Fruit fly (Drosophila melanogaster) whole organism, prepupa: ENCODE data around the gene santa-maria.

Source experiments
- Blimp-1 ChIP-seq: fragments of 200-800 bp; sonication (Bioruptor generic); optimal IDR thresholded peaks from 3 replicates; lab custom pipeline; 2017; ENCODE audit warnings: missing biosample characterization, missing genetic modification characterization, mild to moderate bottlenecking, moderate library complexity, missing genetic modification reagents
- CG10631 ChIP-seq: fragments of 200-800 bp; sonication (Bioruptor generic); optimal IDR thresholded peaks from 2 replicates; lab custom pipeline; 2016; ENCODE audit warnings: missing biosample characterization, missing genetic modification characterization
- CG10669 ChIP-seq: fragments of 200-800 bp; sonication (Bioruptor generic); optimal IDR thresholded peaks from 3 replicates; lab custom pipeline; 2018; ENCODE audit warnings: missing biosample characterization, mild to moderate bottlenecking, missing genetic modification characterization, moderate library complexity
- CG11762 ChIP-seq: fragments of 200-800 bp; sonication (Bioruptor generic); optimal IDR thresholded peaks from 3 replicates; lab custom pipeline; 2016; ENCODE audit warnings: missing biosample characterization, missing genetic modification characterization; ENCODE audit not compliant: insufficient read depth
- CG11902 ChIP-seq: fragments of 200-800 bp; sonication (Bioruptor generic); optimal IDR thresholded peaks from 3 replicates; lab custom pipeline; 2016; ENCODE audit warnings: missing biosample characterization, missing genetic modification characterization
- CG15336 ChIP-seq: fragments of 200-800 bp; sonication (Bioruptor generic); IDR thresholded peaks from 2 replicates; pipeline ENCODE4 v1.3.6; 2022; ENCODE audit warnings: missing biosample characterization, missing genetic modification characterization
- CG1621 ChIP-seq: fragments of 200-800 bp; sonication (Bioruptor generic); optimal IDR thresholded peaks from 3 replicates; lab custom pipeline; 2018; ENCODE audit warnings: missing biosample characterization, mild to moderate bottlenecking, missing genetic modification characterization
- CG16779 ChIP-seq: fragments of 200-800 bp; sonication (Bioruptor generic); optimal IDR thresholded peaks from 3 replicates; lab custom pipeline; 2017; ENCODE audit warnings: missing biosample characterization, mild to moderate bottlenecking, missing genetic modification characterization
- CG3032 ChIP-seq: fragments of 200-800 bp; optimal IDR thresholded peaks from 2 replicates; lab custom pipeline; 2019; ENCODE audit warnings: missing biosample characterization, mild to moderate bottlenecking, missing genetic modification characterization, moderate library complexity
- CG31627 ChIP-seq: fragments of 200-800 bp; sonication (Bioruptor generic); optimal IDR thresholded peaks from 3 replicates; lab custom pipeline; 2016; ENCODE audit warnings: missing biosample characterization, missing genetic modification characterization
- CG34406 ChIP-seq: fragments of 200-800 bp; sonication (Bioruptor generic); optimal IDR thresholded peaks from 3 replicates; lab custom pipeline; 2016; ENCODE audit warnings: missing biosample characterization, missing genetic modification characterization
- CG3919 ChIP-seq: fragments of 200-800 bp; sonication (Bioruptor generic); optimal IDR thresholded peaks from 3 replicates; lab custom pipeline; 2016; ENCODE audit warnings: missing biosample characterization, missing genetic modification characterization
- CG6163 ChIP-seq: fragments of 200-800 bp; sonication (Bioruptor generic); IDR thresholded peaks from 3 replicates; pipeline ENCODE4 v1.3.6; 2022; ENCODE audit warnings: missing biosample characterization, missing genetic modification characterization
- CG6792 ChIP-seq: fragments of 200-800 bp; sonication (Bioruptor generic); optimal IDR thresholded peaks from 3 replicates; lab custom pipeline; 2016; ENCODE audit warnings: missing biosample characterization, missing genetic modification characterization
- CG6808 ChIP-seq: fragments of 200-800 bp; sonication (Bioruptor generic); optimal IDR thresholded peaks from 3 replicates; lab custom pipeline; 2017; ENCODE audit warnings: missing biosample characterization, missing genetic modification characterization, mild to moderate bottlenecking, moderate library complexity, missing genetic modification reagents
- CG6854 ChIP-seq: fragments of 200-800 bp; sonication (Bioruptor generic); optimal IDR thresholded peaks from 2 replicates; lab custom pipeline; 2017; ENCODE audit warnings: missing biosample characterization, mild to moderate bottlenecking, missing genetic modification characterization
- CG7368 ChIP-seq: fragments of 200-800 bp; sonication (Bioruptor generic); optimal IDR thresholded peaks from 3 replicates; lab custom pipeline; 2016; ENCODE audit warnings: missing biosample characterization, missing genetic modification characterization
- CG8119 ChIP-seq: fragments of 200-800 bp; sonication (Bioruptor generic); IDR thresholded peaks from 3 replicates; pipeline ENCODE4 v1.3.6; 2022; ENCODE audit warnings: missing biosample characterization, missing genetic modification characterization
- CG8319 ChIP-seq: fragments of 200-800 bp; sonication (Bioruptor generic); optimal IDR thresholded peaks from 3 replicates; lab custom pipeline; 2016; ENCODE audit warnings: missing biosample characterization, missing genetic modification characterization
- CG8632 ChIP-seq: fragments of 200-800 bp; sonication (Bioruptor generic); optimal IDR thresholded peaks from 3 replicates; lab custom pipeline; 2016; ENCODE audit warnings: missing biosample characterization, missing genetic modification characterization
- CG9139 ChIP-seq: fragments of 200-800 bp; sonication (Bioruptor generic); optimal IDR thresholded peaks from 3 replicates; lab custom pipeline; 2017; ENCODE audit warnings: missing biosample characterization, mild to moderate bottlenecking, missing genetic modification characterization
- Eip75B ChIP-seq: fragments of 200-800 bp; sonication (Bioruptor generic); optimal IDR thresholded peaks from 3 replicates; lab custom pipeline; 2016; ENCODE audit warnings: missing biosample characterization, missing genetic modification characterization
- Eip78C ChIP-seq: fragments of 200-800 bp; sonication (Bioruptor generic); peaks from one replicate; lab custom pipeline; 2016; ENCODE audit warnings: missing biosample characterization, missing genetic modification characterization
- Eip93F ChIP-seq: fragments of 200-800 bp; sonication (Bioruptor generic); optimal IDR thresholded peaks from 2 replicates; lab custom pipeline; 2016; ENCODE audit warnings: missing biosample characterization, mild to moderate bottlenecking, missing genetic modification characterization
- Ets21C ChIP-seq: fragments of 200-800 bp; sonication (Bioruptor generic); optimal IDR thresholded peaks from 3 replicates; lab custom pipeline; 2016; ENCODE audit warnings: missing biosample characterization, missing genetic modification characterization
- Gug ChIP-seq: fragments of 200-800 bp; sonication (Bioruptor generic); IDR thresholded peaks from 2 replicates; pipeline ENCODE4 v1.3.6; 2022; ENCODE audit warnings: missing biosample characterization, missing genetic modification characterization
- Hr38 ChIP-seq: sonication (Bioruptor generic); optimal IDR thresholded peaks from 2 replicates; lab custom pipeline; 2016; ENCODE audit warnings: missing biosample characterization, missing genetic modification characterization
- Lpt ChIP-seq: fragments of 200-800 bp; sonication (Bioruptor generic); optimal IDR thresholded peaks from 3 replicates; lab custom pipeline; 2016; ENCODE audit warnings: missing biosample characterization, missing genetic modification characterization
- Met ChIP-seq: fragments of 200-800 bp; sonication (Bioruptor generic); optimal IDR thresholded peaks from 3 replicates; lab custom pipeline; 2016; ENCODE audit warnings: missing biosample characterization, missing genetic modification characterization
- Smox ChIP-seq: fragments of 200-800 bp; sonication (Bioruptor generic); optimal IDR thresholded peaks from 3 replicates; lab custom pipeline; 2016; ENCODE audit warnings: missing biosample characterization, missing genetic modification characterization
- Sox102F ChIP-seq: fragments of 200-800 bp; sonication (Bioruptor generic); optimal IDR thresholded peaks from 2 replicates; lab custom pipeline; 2016; ENCODE audit warnings: missing biosample characterization, mild to moderate bottlenecking, missing genetic modification characterization
- Sox15 ChIP-seq: fragments of 200-800 bp; sonication (Bioruptor generic); optimal IDR thresholded peaks from 3 replicates; lab custom pipeline; 2016; ENCODE audit warnings: missing biosample characterization, missing genetic modification characterization
- acj6 ChIP-seq: fragments of 200-800 bp; sonication (Bioruptor generic); optimal IDR thresholded peaks from 3 replicates; lab custom pipeline; 2016; ENCODE audit warnings: missing biosample characterization, missing genetic modification characterization
- dsx ChIP-seq: fragments of 200-800 bp; optimal IDR thresholded peaks from 3 replicates; lab custom pipeline; 2019; ENCODE audit warnings: missing biosample characterization, mild to moderate bottlenecking, missing genetic modification characterization, moderate library complexity; ENCODE audit not compliant: poor library complexity, severe bottlenecking
- esn ChIP-seq: fragments of 200-800 bp; sonication (Bioruptor generic); optimal IDR thresholded peaks from 2 replicates; lab custom pipeline; 2016; ENCODE audit warnings: missing biosample characterization, mild to moderate bottlenecking, missing genetic modification characterization, moderate library complexity
- fd59A ChIP-seq: fragments of 200-800 bp; sonication (Bioruptor generic); optimal IDR thresholded peaks from 2 replicates; lab custom pipeline; 2017; ENCODE audit warnings: missing biosample characterization, mild to moderate bottlenecking, missing genetic modification characterization, missing genetic modification reagents
- fd85E ChIP-seq: fragments of 200-800 bp; sonication (Bioruptor generic); optimal IDR thresholded peaks from 3 replicates; lab custom pipeline; 2016; ENCODE audit warnings: missing biosample characterization, missing genetic modification characterization
- lz ChIP-seq: fragments of 200-800 bp; sonication (Bioruptor generic); optimal IDR thresholded peaks from 3 replicates; lab custom pipeline; 2016; ENCODE audit warnings: missing biosample characterization, missing genetic modification characterization
- net ChIP-seq: fragments of 200-800 bp; sonication (Bioruptor generic); optimal IDR thresholded peaks from 3 replicates; lab custom pipeline; 2016; ENCODE audit warnings: missing biosample characterization, missing genetic modification characterization
- pdm3 ChIP-seq: fragments of 200-800 bp; sonication (Bioruptor generic); optimal IDR thresholded peaks from 3 replicates; lab custom pipeline; 2016; ENCODE audit warnings: missing biosample characterization, missing genetic modification characterization
- salr ChIP-seq, 2 experiments: fragments of 200-800 bp; sonication (Bioruptor generic); optimal IDR thresholded peaks; 3 replicates each; lab custom pipeline; 2016 to 2018; ENCODE audit warnings: missing biosample characterization in 2 of 2, missing genetic modification characterization in 2 of 2, mild to moderate bottlenecking in 1 of 2
- spab ChIP-seq: fragments of 200-800 bp; sonication (Bioruptor generic); optimal IDR thresholded peaks from 2 replicates; lab custom pipeline; 2017; ENCODE audit warnings: missing biosample characterization, mild to moderate bottlenecking, missing genetic modification characterization, missing genetic modification reagents
- svp ChIP-seq: fragments of 200-800 bp; sonication (Bioruptor generic); peaks from one replicate; lab custom pipeline; 2016; ENCODE audit warnings: missing biosample characterization, missing genetic modification characterization
- vri ChIP-seq: fragments of 200-800 bp; sonication (Bioruptor generic); optimal IDR thresholded peaks from 3 replicates; lab custom pipeline; 2016; ENCODE audit warnings: missing biosample characterization, mild to moderate bottlenecking, missing genetic modification characterization

santa-maria gene

dm6 chr2L:7422429-7423283 is 28.4 kb downstream of the santa-maria start (continued):
- TF ChIP-seq Hr38 (GFP tag; lab: Kevin White, UChicago) (no peak), CG6808 (GFP tag; lab: Kevin White, UChicago) (peak; percentile 74), CG11902 (GFP tag; lab: Kevin White, UChicago) (peak; percentile 43), CG8119 (peak; percentile 70; the same call in 2 of the 3 replicates), CG6792 (GFP tag; lab: Kevin White, UChicago) (peak; percentile 74), Eip75B (peak; percentile 79), Eip93F (GFP tag; lab: Kevin White, UChicago) (no peak), Smox (peak; percentile 80), Blimp-1 (peak; percentile 64), spab (GFP tag; lab: Kevin White, UChicago) (peak; percentile 72), CG3032 (tag; lab: Kevin White, UChicago) (peak; percentile 66), Ets21C (GFP tag; lab: Kevin White, UChicago) (peak; percentile 71), dsx (GFP tag; lab: Kevin White, UChicago) (peak; percentile 98), Sox15 (GFP tag; lab: Kevin White, UChicago) (peak; percentile 80), lz (GFP tag; lab: Kevin White, UChicago) (peak; percentile 86), CG6854 (peak; percentile 34), CG8319 (peak; percentile 38), CG15336 (GFP tag; lab: Robert Waterston, UW) (peak; percentile 77), Eip78C (GFP tag; lab: Kevin White, UChicago) (peak; percentile 97), vri (peak; percentile 48), Sox102F (GFP tag; lab: Kevin White, UChicago) (peak; percentile 51)

dm6 chr2L:7420305-7421287 is 30.4 kb downstream of the santa-maria start:
- peak; percentile 85 for TF ChIP-seq CG6792 (GFP tag; lab: Kevin White, UChicago)
- peak; percentile 83 for TF ChIP-seq CG9139 (GFP tag; lab: Kevin White, UChicago)
- TF ChIP-seq Smox, result peak; percentile 81
- TF ChIP-seq dsx (GFP tag; lab: Kevin White, UChicago), result peak; percentile 85
- TF ChIP-seq CG34406, result peak; percentile 69
- TF ChIP-seq CG3919 (GFP tag; lab: Kevin White, UChicago), result peak; percentile 86
- TF ChIP-seq fd59A (GFP tag; lab: Kevin White, UChicago), result peak; percentile 94
- TF ChIP-seq CG1621, result peak; percentile 94
- TF ChIP-seq CG11902 (GFP tag; lab: Kevin White, UChicago), result peak; percentile 68
- TF ChIP-seq CG10669 (GFP tag; lab: Kevin White, UChicago), result peak; percentile 91
- TF ChIP-seq Gug (GFP tag; lab: Robert Waterston, UW), result peak; percentile 75
- TF ChIP-seq Eip78C (GFP tag; lab: Kevin White, UChicago), result peak; percentile 95
- TF ChIP-seq CG15336 (GFP tag; lab: Robert Waterston, UW), result peak; percentile 79
- TF ChIP-seq Lpt (GFP tag; lab: Kevin White, UChicago), result peak; percentile 70
- TF ChIP-seq Eip75B, result peak; percentile 80
- peak; percentile 91 for TF ChIP-seq pdm3 (GFP tag; lab: Kevin White, UChicago)
- peak; percentile 63 to 90 for TF ChIP-seq salr (GFP tag; optimal IDR thresholded peaks at IDR 0.05; lab: Kevin White, UChicago)
- TF ChIP-seq svp (GFP tag; lab: Kevin White, UChicago), result peak; percentile 94
- peak; percentile 23 for TF ChIP-seq fd85E (GFP tag; lab: Kevin White, UChicago)
- peak; percentile 70 for TF ChIP-seq CG16779
- peak; percentile 74 for TF ChIP-seq CG31627 (GFP tag; lab: Kevin White, UChicago)
- peak; percentile 76 for TF ChIP-seq net (GFP tag; lab: Kevin White, UChicago)
- TF ChIP-seq Met (GFP tag; lab: Kevin White, UChicago), result peak; percentile 88
- peak; percentile 91 for TF ChIP-seq CG10631 (GFP tag; lab: Kevin White, UChicago)
- peak; percentile 88 for TF ChIP-seq CG6163
- TF ChIP-seq CG11762, result peak; percentile 81
- TF ChIP-seq CG8632 (GFP tag; lab: Kevin White, UChicago), result peak; percentile 74
- TF ChIP-seq Ets21C (GFP tag; lab: Kevin White, UChicago), result peak; percentile 77
- peak; percentile 88 for TF ChIP-seq esn (GFP tag; lab: Kevin White, UChicago)
- TF ChIP-seq CG7368, result peak; percentile 77
- TF ChIP-seq acj6 (GFP tag; lab: Kevin White, UChicago), result peak; percentile 83
- peak; percentile 78 for TF ChIP-seq vri
- TF ChIP-seq CG3032 (tag; lab: Kevin White, UChicago), result peak; percentile 92
- no peak for TF ChIP-seq Hr38 (GFP tag; lab: Kevin White, UChicago)
